Worm (Caenorhabditis elegans) whole organism, L1 larva: Measurements from ENCODE around the gene sec-16A.1.

Experiments used
- C04F5.9 ChIP-seq: sonication (generic microtip); optimal IDR thresholded peaks from 2 replicates; lab custom pipeline; 2016; ENCODE audit warnings: missing genetic modification characterization, missing compliant biosample characterization
- C16A3.4 ChIP-seq: fragments of 150-350 bp; optimal IDR thresholded peaks from 2 replicates; lab custom pipeline; 2014; ENCODE audit warnings: missing biosample characterization, missing genetic modification characterization
- C34B4.2 ChIP-seq: sonication (generic microtip); optimal IDR thresholded peaks from 2 replicates; lab custom pipeline; 2017; ENCODE audit warnings: mild to moderate bottlenecking, missing genetic modification characterization, missing compliant biosample characterization
- aha-1 ChIP-seq: fragments of 150-350 bp; optimal IDR thresholded peaks from 2 replicates; lab custom pipeline; 2014; ENCODE audit warnings: missing biosample characterization, missing genetic modification characterization
- alr-1 ChIP-seq: fragments of 200-800 bp; sonication (Bioruptor generic); optimal IDR thresholded peaks from 2 replicates; lab custom pipeline; 2018; ENCODE audit warnings: borderline replicate concordance, mild to moderate bottlenecking, missing genetic modification characterization, missing compliant biosample characterization
- ama-1 ChIP-seq: fragments of 150-350 bp; optimal IDR thresholded peaks from 2 replicates; lab custom pipeline; 2014
- blmp-1 ChIP-seq: fragments of 150-350 bp; optimal IDR thresholded peaks from 2 replicates; lab custom pipeline; 2014; ENCODE audit warnings: missing biosample characterization, missing genetic modification characterization
- ceh-63 ChIP-seq: fragments of 200-800 bp; sonication (Bioruptor generic); optimal IDR thresholded peaks from 2 replicates; lab custom pipeline; 2018; ENCODE audit warnings: mild to moderate bottlenecking, missing genetic modification characterization, missing compliant biosample characterization
- ceh-8 ChIP-seq: fragments of 200-800 bp; sonication (Bioruptor generic); optimal IDR thresholded peaks from 2 replicates; lab custom pipeline; 2018; ENCODE audit warnings: mild to moderate bottlenecking, missing genetic modification characterization, moderate library complexity, missing compliant biosample characterization
- ceh-88 ChIP-seq: fragments of 200-800 bp; sonication (Bioruptor generic); IDR thresholded peaks from 2 replicates; pipeline ENCODE4 v1.3.6; 2022; ENCODE audit warnings: missing genetic modification characterization, missing compliant biosample characterization
- ces-1 ChIP-seq: fragments of 150-350 bp; optimal IDR thresholded peaks from 2 replicates; lab custom pipeline; 2014; ENCODE audit warnings: missing biosample characterization, missing genetic modification reagents, missing genetic modification characterization
- dpl-1 ChIP-seq, 3 experiments: fragments of 150-350 bp in 2 of 3; sonication (generic microtip) in 1 of 3; optimal IDR thresholded peaks; 2 replicates each; lab custom pipeline; 2014 to 2017; ENCODE audit warnings: missing biosample characterization in 3 of 3, missing genetic modification characterization in 3 of 3, missing genetic modification reagents in 3 of 3
- efl-1 ChIP-seq, 4 experiments: fragments of 150-350 bp; optimal IDR thresholded peaks in 3 of 4; peaks in 1 of 4; 1 replicate in 1 of 4; 2 replicates in 3 of 4; lab custom pipeline; 2014; ENCODE audit warnings: missing biosample characterization in 2 of 4, missing genetic modification characterization in 2 of 4, missing genetic modification reagents in 2 of 4
- efl-3 ChIP-seq: fragments of 200-800 bp; sonication (Bioruptor generic); optimal IDR thresholded peaks from 2 replicates; lab custom pipeline; 2018; ENCODE audit warnings: mild to moderate bottlenecking, missing genetic modification characterization, missing compliant biosample characterization
- egl-13 ChIP-seq: sonication (generic microtip); optimal IDR thresholded peaks from 2 replicates; lab custom pipeline; 2016; ENCODE audit warnings: missing genotype, missing genetic modification reagents, missing genetic modification characterization, missing compliant biosample characterization
- fkh-10 ChIP-seq: sonication (generic microtip); optimal IDR thresholded peaks from 2 replicates; lab custom pipeline; 2017; ENCODE audit warnings: missing biosample characterization, missing genetic modification reagents, missing genetic modification characterization
- fkh-4 ChIP-seq: sonication (generic microtip); optimal IDR thresholded peaks from 2 replicates; lab custom pipeline; 2016; ENCODE audit warnings: missing compliant biosample characterization, missing genetic modification characterization, borderline replicate concordance
- fkh-8 ChIP-seq: sonication (generic microtip); optimal IDR thresholded peaks from 2 replicates; lab custom pipeline; 2016; ENCODE audit warnings: mild to moderate bottlenecking, missing genetic modification characterization, missing compliant biosample characterization
- fos-1 ChIP-seq: fragments of 150-350 bp; optimal IDR thresholded peaks from 2 replicates; lab custom pipeline; 2014; ENCODE audit warnings: missing biosample characterization, missing genetic modification characterization
- hpl-2 ChIP-seq: fragments of 150-350 bp; optimal IDR thresholded peaks from 2 replicates; lab custom pipeline; 2014; ENCODE audit warnings: missing biosample characterization, missing genetic modification reagents, missing genetic modification characterization
- irx-1 ChIP-seq: sonication (generic microtip); optimal IDR thresholded peaks from 2 replicates; lab custom pipeline; 2016; ENCODE audit warnings: missing genetic modification characterization, missing compliant biosample characterization
- isw-1 ChIP-seq: fragments of 200-800 bp; sonication (Bioruptor generic); IDR thresholded peaks from 2 replicates; pipeline ENCODE4 v1.3.6; 2022; ENCODE audit warnings: missing genetic modification characterization, missing compliant biosample characterization
- lin-14 ChIP-seq: fragments of 200-800 bp; sonication (Bioruptor generic); optimal IDR thresholded peaks from 2 replicates; lab custom pipeline; 2018; ENCODE audit warnings: mild to moderate bottlenecking, missing genetic modification characterization, moderate library complexity, missing compliant biosample characterization
- lin-15B ChIP-seq: fragments of 150-350 bp; sonication (generic microtip); optimal IDR thresholded peaks from 3 replicates; lab custom pipeline; 2014; ENCODE audit warnings: missing biosample characterization, missing genetic modification characterization
- lin-35 ChIP-seq, 2 experiments: fragments of 150-350 bp; optimal IDR thresholded peaks; 2 replicates each; lab custom pipeline; 2014; ENCODE audit warnings: missing biosample characterization in 2 of 2, missing genetic modification characterization in 2 of 2, missing genetic modification reagents in 2 of 2
- lin-39 ChIP-seq: fragments of 150-350 bp; optimal IDR thresholded peaks from 2 replicates; lab custom pipeline; 2014; ENCODE audit warnings: missing biosample characterization, missing genetic modification reagents, missing genetic modification characterization
- lir-3 ChIP-seq: sonication (generic microtip); optimal IDR thresholded peaks from 2 replicates; lab custom pipeline; 2016; ENCODE audit warnings: mild to moderate bottlenecking, missing genetic modification characterization, moderate library complexity, missing compliant biosample characterization; ENCODE audit not compliant: poor library complexity
- mab-9 ChIP-seq: fragments of 200-800 bp; sonication (Bioruptor generic); IDR thresholded peaks from 2 replicates; pipeline ENCODE4 v1.3.6; 2022; ENCODE audit warnings: missing genetic modification reagents, missing genetic modification characterization, missing compliant biosample characterization
- mdl-1 ChIP-seq, 2 experiments: fragments of 150-350 bp; optimal IDR thresholded peaks; 2 replicates each; lab custom pipeline; 2014 to 2017; ENCODE audit warnings: missing biosample characterization in 2 of 2, missing genetic modification characterization in 2 of 2, inconsistent platforms in 1 of 2
- mef-2 ChIP-seq: fragments of 150-350 bp; optimal IDR thresholded peaks from 2 replicates; lab custom pipeline; 2014; ENCODE audit warnings: missing biosample characterization, missing genetic modification characterization
- mep-1 ChIP-seq: fragments of 150-350 bp; optimal IDR thresholded peaks from 2 replicates; lab custom pipeline; 2014; ENCODE audit warnings: missing biosample characterization, missing genetic modification characterization
- nhr-11 ChIP-seq: fragments of 150-350 bp; optimal IDR thresholded peaks from 2 replicates; lab custom pipeline; 2014; ENCODE audit warnings: missing biosample characterization, missing genetic modification characterization
- nhr-12 ChIP-seq: sonication (generic microtip); optimal IDR thresholded peaks from 2 replicates; lab custom pipeline; 2017; ENCODE audit warnings: missing biosample characterization, missing genetic modification characterization
- nhr-19 ChIP-seq: fragments of 200-800 bp; sonication (Bioruptor generic); conservative IDR thresholded peaks from 2 replicates; pipeline ENCODE4 v1.3.6; 2022; ENCODE audit warnings: missing genetic modification characterization, missing compliant biosample characterization
- nhr-237 ChIP-seq: fragments of 150-350 bp; optimal IDR thresholded peaks from 2 replicates; lab custom pipeline; 2014; ENCODE audit warnings: missing biosample characterization, missing genetic modification characterization
- nhr-76 ChIP-seq: sonication (generic microtip); optimal IDR thresholded peaks from 2 replicates; lab custom pipeline; 2017; ENCODE audit warnings: missing biosample characterization, missing genetic modification characterization
- nhr-77 ChIP-seq: fragments of 150-350 bp; optimal IDR thresholded peaks from 2 replicates; lab custom pipeline; 2014; ENCODE audit warnings: missing biosample characterization, missing genetic modification characterization
- nhr-85 ChIP-seq: sonication (generic microtip); peaks from one replicate; lab custom pipeline; 2016; ENCODE audit warnings: missing genetic modification characterization, inconsistent platforms, missing compliant biosample characterization
- nhr-90 ChIP-seq: sonication (generic microtip); optimal IDR thresholded peaks from 2 replicates; lab custom pipeline; 2016; ENCODE audit warnings: mild to moderate bottlenecking, missing genetic modification characterization, missing compliant biosample characterization; ENCODE audit not compliant: poor library complexity
- pag-3 ChIP-seq: sonication (generic microtip); optimal IDR thresholded peaks from 2 replicates; lab custom pipeline; 2017; ENCODE audit warnings: missing genetic modification characterization, mild to moderate bottlenecking, missing compliant biosample characterization, antibody characterized with exemption, borderline replicate concordance; ENCODE audit not compliant: insufficient read depth
- pax-3 ChIP-seq: fragments of 200-800 bp; sonication (Bioruptor generic); optimal IDR thresholded peaks from 2 replicates; lab custom pipeline; 2018; ENCODE audit warnings: mild to moderate bottlenecking, missing genetic modification characterization, moderate library complexity, missing compliant biosample characterization
- rnt-1 ChIP-seq: sonication (generic microtip); optimal IDR thresholded peaks from 2 replicates; lab custom pipeline; 2016; ENCODE audit warnings: mild to moderate bottlenecking, missing genetic modification characterization, moderate library complexity, missing compliant biosample characterization
- skn-1 ChIP-seq: fragments of 150-350 bp; optimal IDR thresholded peaks from 2 replicates; lab custom pipeline; 2014; ENCODE audit warnings: missing biosample characterization, missing genetic modification characterization
- sptf-1 ChIP-seq: fragments of 150-350 bp; optimal IDR thresholded peaks from 2 replicates; lab custom pipeline; 2014; ENCODE audit warnings: missing biosample characterization, missing genetic modification characterization
- sup-37 ChIP-seq: fragments of 200-800 bp; sonication (Bioruptor generic); optimal IDR thresholded peaks from 2 replicates; lab custom pipeline; 2018; ENCODE audit warnings: mild to moderate bottlenecking, missing genetic modification characterization, missing compliant biosample characterization
- tbx-2 ChIP-seq: sonication (generic microtip); optimal IDR thresholded peaks from 2 replicates; lab custom pipeline; 2016; ENCODE audit warnings: missing genetic modification characterization, missing compliant biosample characterization
- tlp-1 ChIP-seq: fragments of 150-350 bp; optimal IDR thresholded peaks from 2 replicates; lab custom pipeline; 2014; ENCODE audit warnings: missing biosample characterization, missing genetic modification characterization
- unc-30 ChIP-seq: sonication (generic microtip); optimal IDR thresholded peaks from 2 replicates; lab custom pipeline; 2017; ENCODE audit warnings: missing biosample characterization, missing genetic modification characterization
- unc-86 ChIP-seq: sonication (generic microtip); optimal IDR thresholded peaks from 2 replicates; lab custom pipeline; 2016; ENCODE audit warnings: missing genetic modification characterization, missing compliant biosample characterization
- unc-98 ChIP-seq: fragments of 200-800 bp; sonication (Bioruptor generic); IDR thresholded peaks from 2 replicates; pipeline ENCODE4 v1.3.6; 2022; ENCODE audit warnings: missing genetic modification characterization, missing compliant biosample characterization
- vab-15 ChIP-seq: sonication (generic microtip); optimal IDR thresholded peaks from 2 replicates; lab custom pipeline; 2017; ENCODE audit warnings: missing genotype, mild to moderate bottlenecking, missing genetic modification characterization, missing compliant biosample characterization
- xbp-1 ChIP-seq: sonication (generic microtip); optimal IDR thresholded peaks from 2 replicates; lab custom pipeline; 2016; ENCODE audit warnings: missing genetic modification characterization, missing compliant biosample characterization
- zag-1 ChIP-seq: fragments of 150-350 bp; optimal IDR thresholded peaks from 2 replicates; lab custom pipeline; 2014; ENCODE audit warnings: missing biosample characterization, missing genetic modification characterization
- zip-4 ChIP-seq: fragments of 200-800 bp; sonication (Bioruptor generic); optimal IDR thresholded peaks from 2 replicates; lab custom pipeline; 2018; ENCODE audit warnings: mild to moderate bottlenecking, missing genetic modification characterization, moderate library complexity, missing compliant biosample characterization

The sec-16A.1 gene

ce11 chrIII:9081055-9081454 is 44.6 kb upstream of the sec-16A.1 start, which contains the start of gene far-1:
Gene far-1, minus strand, starts transcription at chrIII:9081179.
- TF ChIP-seq isw-1 (GFP tag; lab: Robert Waterston, UW) (no peak), blmp-1 (tag; lab: Kevin White, UChicago) (no peak), mab-9 (GFP tag; lab: Robert Waterston, UW) (no peak), unc-30 (tag; lab: Kevin White, UChicago) (no peak), mep-1 (no peak), tbx-2 (tag; lab: Kevin White, UChicago) (no peak), zip-4 (GFP tag; lab: Kevin White, UChicago) (no peak), fkh-8 (tag; lab: Kevin White, UChicago) (no peak), lin-14 (GFP tag; lab: Kevin White, UChicago) (peak; percentile 28), ceh-8 (GFP tag; lab: Kevin White, UChicago) (no peak), nhr-76 (tag; lab: Kevin White, UChicago) (no peak), unc-86 (tag; lab: Kevin White, UChicago) (no peak), tlp-1 (tag; lab: Kevin White, UChicago) (no peak), C04F5.9 (no peak), nhr-11 (tag; lab: Kevin White, UChicago) (peak; percentile 10), ceh-63 (no peak), pax-3 (no peak), fos-1 (tag; lab: Kevin White, UChicago) (no peak), lin-35 (GFP tag; optimal IDR thresholded peaks at IDR 0.05; lab: Kevin White, UChicago) (no peak), dpl-1 (GFP tag; optimal IDR thresholded peaks at IDR 0.05; lab: Kevin White, UChicago) (no peak), C34B4.2 (tag; lab: Kevin White, UChicago) (no peak), mef-2 (tag; lab: Kevin White, UChicago) (no peak), mdl-1 (tag; optimal IDR thresholded peaks at IDR 0.05; lab: Kevin White, UChicago) (no peak), hpl-2 (GFP tag; lab: Kevin White, UChicago) (no peak), lin-39 (tag; lab: Kevin White, UChicago) (no peak), C16A3.4 (no peak), fkh-10 (GFP tag; lab: Kevin White, UChicago) (no peak), sptf-1 (tag; lab: Kevin White, UChicago) (no peak), zag-1 (no peak), efl-3 (no peak), xbp-1 (no peak), fkh-4 (tag; lab: Kevin White, UChicago) (peak; percentile 48), skn-1 (tag; lab: Kevin White, UChicago) (no peak), nhr-90 (tag; lab: Kevin White, UChicago) (no peak), irx-1 (tag; lab: Kevin White, UChicago) (no peak), efl-1 (optimal IDR thresholded peaks at IDR 0.05; lab: Kevin White, UChicago) (no peak), efl-1 (GFP tag; optimal IDR thresholded peaks at IDR 0.05 in 1 of 2; lab: Kevin White, UChicago) (no peak), nhr-237 (no peak), nhr-12 (no peak), unc-98 (GFP tag; lab: Robert Waterston, UW) (no peak), aha-1 (tag; lab: Kevin White, UChicago) (no peak), ces-1 (GFP tag; lab: Kevin White, UChicago) (no peak), egl-13 (no peak), rnt-1 (tag; lab: Kevin White, UChicago) (peak; percentile 49), lir-3 (tag; lab: Kevin White, UChicago) (peak; percentile 14), nhr-19 (GFP tag; lab: Robert Waterston, UW) (peak; percentile 22), alr-1 (tag; lab: Kevin White, UChicago) (no peak), ceh-88 (GFP tag; lab: Robert Waterston, UW) (no peak), pag-3 (no peak), nhr-77 (tag; lab: Kevin White, UChicago) (no peak), ama-1 (lab: Kevin White, UChicago) (peak; percentile 49), sup-37 (GFP tag; lab: Kevin White, UChicago) (no peak), nhr-85 (tag; lab: Kevin White, UChicago) (no peak), vab-15 (tag; lab: Kevin White, UChicago) (no peak), lin-15B (tag; lab: Kevin White, UChicago) (no peak)
